Worm (Caenorhabditis elegans) whole organism, L1 larva: ENCODE measurements around the gene F09F7.5.

ENCODE experiments used
- C04F5.9 ChIP-seq: sonication (generic microtip); optimal IDR thresholded peaks from 2 replicates; lab custom pipeline; 2016; ENCODE audit warnings: missing genetic modification characterization, missing compliant biosample characterization
- C34B4.2 ChIP-seq: sonication (generic microtip); optimal IDR thresholded peaks from 2 replicates; lab custom pipeline; 2017; ENCODE audit warnings: mild to moderate bottlenecking, missing genetic modification characterization, missing compliant biosample characterization
- aly-2 ChIP-seq: fragments of 150-350 bp; optimal IDR thresholded peaks from 2 replicates; lab custom pipeline; 2014; ENCODE audit warnings: missing biosample characterization, missing genetic modification characterization
- blmp-1 ChIP-seq: fragments of 150-350 bp; optimal IDR thresholded peaks from 2 replicates; lab custom pipeline; 2014; ENCODE audit warnings: missing biosample characterization, missing genetic modification characterization
- ceh-82 ChIP-seq, 3 experiments: fragments of 150-350 bp in 1 of 3; sonication (generic microtip) in 2 of 3; optimal IDR thresholded peaks; 2 replicates each; lab custom pipeline; 2014 to 2017; ENCODE audit warnings: missing biosample characterization in 3 of 3, missing genetic modification characterization in 3 of 3
- dpl-1 ChIP-seq, 3 experiments: fragments of 150-350 bp in 2 of 3; sonication (generic microtip) in 1 of 3; optimal IDR thresholded peaks; 2 replicates each; lab custom pipeline; 2014 to 2017; ENCODE audit warnings: missing biosample characterization in 3 of 3, missing genetic modification characterization in 3 of 3, missing genetic modification reagents in 3 of 3
- dsc-1 ChIP-seq: sonication (generic microtip); optimal IDR thresholded peaks from 2 replicates; lab custom pipeline; 2016; ENCODE audit warnings: mild to moderate bottlenecking, missing genetic modification characterization, missing compliant biosample characterization
- efl-1 ChIP-seq, 4 experiments: fragments of 150-350 bp; optimal IDR thresholded peaks in 3 of 4; peaks in 1 of 4; 1 replicate in 1 of 4; 2 replicates in 3 of 4; lab custom pipeline; 2014; ENCODE audit warnings: missing biosample characterization in 2 of 4, missing genetic modification characterization in 2 of 4, missing genetic modification reagents in 2 of 4
- egl-13 ChIP-seq: sonication (generic microtip); optimal IDR thresholded peaks from 2 replicates; lab custom pipeline; 2016; ENCODE audit warnings: missing genotype, missing genetic modification reagents, missing genetic modification characterization, missing compliant biosample characterization
- egl-27 ChIP-seq, 2 experiments: fragments of 150-350 bp in 1 of 2; sonication (generic microtip); optimal IDR thresholded peaks; 3 replicates each; lab custom pipeline; 2017 to 2018; ENCODE audit warnings: missing biosample characterization in 2 of 2, missing genetic modification characterization in 2 of 2, missing genetic modification reagents in 2 of 2
- ets-5 ChIP-seq: fragments of 200-800 bp; sonication (Bioruptor generic); IDR thresholded peaks from 2 replicates; pipeline ENCODE4 v1.3.6; 2022; ENCODE audit warnings: missing genetic modification characterization, missing compliant biosample characterization
- fkh-10 ChIP-seq: sonication (generic microtip); optimal IDR thresholded peaks from 2 replicates; lab custom pipeline; 2017; ENCODE audit warnings: missing biosample characterization, missing genetic modification reagents, missing genetic modification characterization
- fkh-4 ChIP-seq: sonication (generic microtip); optimal IDR thresholded peaks from 2 replicates; lab custom pipeline; 2016; ENCODE audit warnings: missing compliant biosample characterization, missing genetic modification characterization, borderline replicate concordance
- fkh-8 ChIP-seq: sonication (generic microtip); optimal IDR thresholded peaks from 2 replicates; lab custom pipeline; 2016; ENCODE audit warnings: mild to moderate bottlenecking, missing genetic modification characterization, missing compliant biosample characterization
- grh-1 ChIP-seq: fragments of 200-800 bp; sonication (Bioruptor generic); IDR thresholded peaks from 2 replicates; pipeline ENCODE4 v1.3.6; 2022; ENCODE audit warnings: missing genetic modification reagents, missing genetic modification characterization, missing compliant biosample characterization
- hlh-4 ChIP-seq: sonication (generic microtip); optimal IDR thresholded peaks from 2 replicates; lab custom pipeline; 2016; ENCODE audit warnings: mild to moderate bottlenecking, missing genetic modification characterization, missing compliant biosample characterization
- jun-1 ChIP-seq: fragments of 150-350 bp; optimal IDR thresholded peaks from 2 replicates; lab custom pipeline; 2014; ENCODE audit warnings: missing biosample characterization, missing genetic modification reagents, missing genetic modification characterization
- lin-14 ChIP-seq: fragments of 200-800 bp; sonication (Bioruptor generic); optimal IDR thresholded peaks from 2 replicates; lab custom pipeline; 2018; ENCODE audit warnings: mild to moderate bottlenecking, missing genetic modification characterization, moderate library complexity, missing compliant biosample characterization
- lir-3 ChIP-seq: sonication (generic microtip); optimal IDR thresholded peaks from 2 replicates; lab custom pipeline; 2016; ENCODE audit warnings: mild to moderate bottlenecking, missing genetic modification characterization, moderate library complexity, missing compliant biosample characterization; ENCODE audit not compliant: poor library complexity
- lsy-2 ChIP-seq, 2 experiments: fragments of 150-350 bp; optimal IDR thresholded peaks; 2 replicates each; lab custom pipeline; 2014; ENCODE audit warnings: missing biosample characterization in 2 of 2, missing genetic modification characterization in 2 of 2
- mdl-1 ChIP-seq, 2 experiments: fragments of 150-350 bp; optimal IDR thresholded peaks; 2 replicates each; lab custom pipeline; 2014 to 2017; ENCODE audit warnings: missing biosample characterization in 2 of 2, missing genetic modification characterization in 2 of 2, inconsistent platforms in 1 of 2
- mep-1 ChIP-seq: fragments of 150-350 bp; optimal IDR thresholded peaks from 2 replicates; lab custom pipeline; 2014; ENCODE audit warnings: missing biosample characterization, missing genetic modification characterization
- nhr-19 ChIP-seq: fragments of 200-800 bp; sonication (Bioruptor generic); conservative IDR thresholded peaks from 2 replicates; pipeline ENCODE4 v1.3.6; 2022; ENCODE audit warnings: missing genetic modification characterization, missing compliant biosample characterization
- nhr-20 ChIP-seq: sonication (generic microtip); optimal IDR thresholded peaks from 2 replicates; lab custom pipeline; 2016; ENCODE audit warnings: mild to moderate bottlenecking, missing genetic modification characterization, missing compliant biosample characterization
- nhr-28 ChIP-seq: fragments of 150-350 bp; optimal IDR thresholded peaks from 2 replicates; lab custom pipeline; 2014; ENCODE audit warnings: missing biosample characterization, missing genetic modification characterization
- nhr-71 ChIP-seq: sonication (generic microtip); optimal IDR thresholded peaks from 2 replicates; lab custom pipeline; 2016; ENCODE audit warnings: mild to moderate bottlenecking, missing genetic modification characterization, moderate library complexity, missing compliant biosample characterization
- nhr-77 ChIP-seq: fragments of 150-350 bp; optimal IDR thresholded peaks from 2 replicates; lab custom pipeline; 2014; ENCODE audit warnings: missing biosample characterization, missing genetic modification characterization
- nhr-85 ChIP-seq: sonication (generic microtip); peaks from one replicate; lab custom pipeline; 2016; ENCODE audit warnings: missing genetic modification characterization, inconsistent platforms, missing compliant biosample characterization
- pag-3 ChIP-seq: sonication (generic microtip); optimal IDR thresholded peaks from 2 replicates; lab custom pipeline; 2017; ENCODE audit warnings: missing genetic modification characterization, mild to moderate bottlenecking, missing compliant biosample characterization, antibody characterized with exemption, borderline replicate concordance; ENCODE audit not compliant: insufficient read depth
- rnt-1 ChIP-seq: sonication (generic microtip); optimal IDR thresholded peaks from 2 replicates; lab custom pipeline; 2016; ENCODE audit warnings: mild to moderate bottlenecking, missing genetic modification characterization, moderate library complexity, missing compliant biosample characterization
- snu-23 ChIP-seq: sonication (generic microtip); optimal IDR thresholded peaks from 2 replicates; lab custom pipeline; 2016; ENCODE audit warnings: missing genetic modification characterization, missing compliant biosample characterization
- sox-4 ChIP-seq: sonication (generic microtip); optimal IDR thresholded peaks from 2 replicates; lab custom pipeline; 2016; ENCODE audit warnings: missing genetic modification characterization, missing compliant biosample characterization
- swsn-7 ChIP-seq: sonication (generic microtip); optimal IDR thresholded peaks from 2 replicates; lab custom pipeline; 2016; ENCODE audit warnings: missing genetic modification characterization, missing compliant biosample characterization
- tbx-2 ChIP-seq: sonication (generic microtip); optimal IDR thresholded peaks from 2 replicates; lab custom pipeline; 2016; ENCODE audit warnings: missing genetic modification characterization, missing compliant biosample characterization
- tlp-1 ChIP-seq: fragments of 150-350 bp; optimal IDR thresholded peaks from 2 replicates; lab custom pipeline; 2014; ENCODE audit warnings: missing biosample characterization, missing genetic modification characterization

F09F7.5 gene

DNA sequence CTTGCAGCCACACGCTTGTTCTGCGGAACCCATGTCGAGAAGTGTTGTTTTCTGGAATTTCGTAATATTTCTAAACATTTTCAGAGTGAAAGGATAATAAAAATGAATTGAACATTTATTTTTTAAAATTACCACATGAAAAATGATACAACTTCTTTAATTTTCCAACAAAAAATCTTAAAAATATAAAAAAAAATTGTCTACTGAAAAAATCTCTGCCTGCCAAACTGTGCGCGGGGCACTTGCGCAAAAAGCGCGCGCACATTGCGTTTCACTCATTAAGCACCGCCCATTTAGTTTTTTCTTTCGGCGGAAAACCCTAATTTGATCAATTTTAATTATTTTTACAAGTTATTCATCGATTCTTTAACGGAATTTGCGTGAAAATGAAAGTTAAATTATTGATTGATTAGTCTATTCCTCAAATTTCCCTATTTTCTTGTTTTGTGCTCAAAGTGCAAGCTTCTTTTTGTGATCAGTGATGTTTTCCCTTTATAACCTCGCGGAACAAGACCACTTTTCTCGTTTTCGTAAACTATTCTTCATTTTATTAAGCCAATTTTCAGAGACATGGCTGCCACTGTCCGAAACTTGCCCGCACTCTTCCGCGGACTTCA lies 8.2 kb downstream of the F09F7.5 start, which contains the start of the genes nmad-1 and hach-1 (continued):
- peak; percentile 83 for TF ChIP-seq rnt-1 (tag; lab: Kevin White, UChicago)

ce11 chrIII:5557246-5557819 lies 10.5 kb downstream of the F09F7.5 start, which contains the start of gene rpc-2:
Gene rpc-2, plus strand, starts transcription at chrIII:5557365.
- TF ChIP-seq grh-1 (no peak), nhr-85 (tag; lab: Kevin White, UChicago) (peak; percentile 1)
- TF ChIP-seq, all 84 proteins: peak for 1

- TF ChIP-seq nhr-28 (tag; lab: Kevin White, UChicago) (no peak), blmp-1 (peak; percentile 20), dpl-1 (GFP tag; optimal IDR thresholded peaks at IDR 0.05; lab: Kevin White, UChicago) (no peak), egl-13 (tag; lab: Kevin White, UChicago) (no peak), C34B4.2 (tag; lab: Kevin White, UChicago) (no peak), fkh-10 (GFP tag; lab: Kevin White, UChicago) (no peak), lin-14 (GFP tag; lab: Kevin White, UChicago) (peak; percentile 75), lir-3 (tag; lab: Kevin White, UChicago) (no peak), mdl-1 (tag; optimal IDR thresholded peaks at IDR 0.05; lab: Kevin White, UChicago) (peak in 1 of 2 experiments; percentile 25), ceh-82 (tag; optimal IDR thresholded peaks at IDR 0.05; lab: Kevin White, UChicago) (no peak), dsc-1 (peak; percentile 69), mep-1 (peak; percentile 12), tlp-1 (tag; lab: Kevin White, UChicago) (no peak), egl-27 (tag; optimal IDR thresholded peaks at IDR 0.05; lab: Kevin White, UChicago) (no peak), hlh-4 (tag; lab: Kevin White, UChicago) (no peak), tbx-2 (tag; lab: Kevin White, UChicago) (peak; percentile 31), C04F5.9 (tag; lab: Kevin White, UChicago) (no peak), nhr-19 (GFP tag; lab: Robert Waterston, UW) (peak; percentile 39), aly-2 (tag; lab: Kevin White, UChicago) (no peak), nhr-77 (tag; lab: Kevin White, UChicago) (peak; percentile 51), snu-23 (GFP tag; lab: Kevin White, UChicago) (peak; percentile 41), rnt-1 (tag; lab: Kevin White, UChicago) (peak; percentile 54), swsn-7 (tag; lab: Kevin White, UChicago) (peak; percentile 15), nhr-71 (tag; lab: Kevin White, UChicago) (peak; percentile 69), pag-3 (peak; percentile 97), sox-4 (tag; lab: Kevin White, UChicago) (no peak), ets-5 (GFP tag; lab: Robert Waterston, UW) (no peak), fkh-8 (no peak), lsy-2 (tag; optimal IDR thresholded peaks at IDR 0.05; lab: Kevin White, UChicago) (peak; percentile 10 to 49), nhr-20 (tag; lab: Kevin White, UChicago) (peak; percentile 24), fkh-4 (tag; lab: Kevin White, UChicago) (no peak), efl-1 (optimal IDR thresholded peaks at IDR 0.05; lab: Kevin White, UChicago) (peak; percentile 11 to 19), efl-1 (GFP tag; optimal IDR thresholded peaks at IDR 0.05 in 1 of 2; lab: Kevin White, UChicago) (peak in 1 of 2 experiments; percentile 87), jun-1 (tag; lab: Kevin White, UChicago) (no peak)
These were observed 16.9 kb downstream of the F09F7.5 start for ce11 chrIII:5563680-5564079.
